Worm (Caenorhabditis elegans): ENCODE measurements around the gene gldi-9.
A peak's percentile ranks its signal among the peaks of the same experiment; 100 is the strongest.

The gldi-9 gene

ce11 chrIII:2778655-2779054 lies 22.5 kb upstream of the gldi-9 start, which contains the start of gene laf-1:
TSS of gene laf-1 (minus strand) at chrIII:2779053.
- TF ChIP-seq mcd-1 (GFP tag; IDR thresholded peaks at IDR 0.05) (0 out of 2 replicates have a peak, but pooled peaks have one; percentile 24), zfh-2 (GFP tag; conservative IDR thresholded peaks at IDR 0.05) (peak; percentile 73), attf-5 (GFP tag; optimal IDR thresholded peaks at IDR 0.05) (no peak), egrh-3 (GFP tag; IDR thresholded peaks at IDR 0.05) (peak; percentile 65; the same call in 1 of the 2 replicates), gei-17 (GFP tag; optimal IDR thresholded peaks at IDR 0.05) (no peak)

- TF ChIP-seq zfh-2 (GFP tag; conservative IDR thresholded peaks at IDR 0.05) (peak; percentile 78), him-1 (tag; optimal IDR thresholded peaks at IDR 0.05) (no peak), egrh-3 (GFP tag; IDR thresholded peaks at IDR 0.05) (peak; percentile 55; the same call in 1 of the 2 replicates)
Observed at ce11 chrIII:2770752-2771151, 14.6 kb upstream of the gldi-9 start.

- no peak for TF ChIP-seq tlf-1 (GFP tag; optimal IDR thresholded peaks at IDR 0.05)
- TF ChIP-seq fkh-3 (tag; optimal IDR thresholded peaks at IDR 0.05) = no peak
- TF ChIP-seq ztf-3 (GFP tag; optimal IDR thresholded peaks at IDR 0.05) = no peak
- TF ChIP-seq F55B11.4 (tag; optimal IDR thresholded peaks at IDR 0.05; ENCODE audit: borderline replicate concordance, insufficient read depth) = no peak
- TF ChIP-seq dpff-1 (tag; optimal IDR thresholded peaks at IDR 0.05) = no peak
- no peak for TF ChIP-seq nhr-80 (tag; optimal IDR thresholded peaks at IDR 0.05)
- TF ChIP-seq Y79H2A.3 (GFP tag; conservative IDR thresholded peaks at IDR 0.05) = no peak
- no peak for TF ChIP-seq F33H1.4 (GFP tag; IDR thresholded peaks at IDR 0.05)
- TF ChIP-seq F57A8.1 (GFP tag; optimal IDR thresholded peaks at IDR 0.05) = no peak
- TF ChIP-seq lsy-27 (tag; optimal IDR thresholded peaks at IDR 0.05; ENCODE audit: borderline replicate concordance, insufficient read depth) = no peak
- no peak for TF ChIP-seq nfyb-1 (GFP tag; IDR thresholded peaks at IDR 0.05)
- TF ChIP-seq madf-10 (tag; optimal IDR thresholded peaks at IDR 0.05) = no peak
- no peak for TF ChIP-seq C06A6.2 (GFP tag; conservative IDR thresholded peaks at IDR 0.05)
- TF ChIP-seq dpl-1 (GFP tag; optimal IDR thresholded peaks at IDR 0.05) = no peak
- no peak for TF ChIP-seq Y95B8A.8 (GFP tag; IDR thresholded peaks at IDR 0.05)
- no peak for TF ChIP-seq rcor-1 (GFP tag; IDR thresholded peaks at IDR 0.05)
Observed at ce11 chrIII:2769078-2769477, 12.9 kb upstream of the gldi-9 start.

ce11 chrIII:2768635-2769034 lies 12.5 kb upstream of the gldi-9 start, which contains the start of gene swsn-3:
TSS of gene swsn-3 (minus strand) at chrIII:2768679.
- TF ChIP-seq athp-1 (tag; optimal IDR thresholded peaks at IDR 0.05) (peak; percentile 95), ztf-18 (tag; optimal IDR thresholded peaks at IDR 0.05) (peak; percentile 57), Y53F4B.3 (GFP tag; IDR thresholded peaks at IDR 0.05) (0 out of 2 replicates have a peak, but pooled peaks have one; percentile 15), tlf-1 (GFP tag; optimal IDR thresholded peaks at IDR 0.05) (peak; percentile 63), ztf-28 (GFP tag; IDR thresholded peaks at IDR 0.05) (no peak), attf-6 (GFP tag; IDR thresholded peaks at IDR 0.05) (no peak), hmg-20 (GFP tag; IDR thresholded peaks at IDR 0.05) (0 out of 2 replicates have a peak, but pooled peaks have one; percentile 40), tbx-9 (tag; optimal IDR thresholded peaks at IDR 0.05; ENCODE audit: borderline replicate concordance) (no peak), lin-54 (GFP tag; optimal IDR thresholded peaks at IDR 0.05) (peak; percentile 86), efl-1 (GFP tag; optimal IDR thresholded peaks at IDR 0.05) (peak; percentile 50), mel-28 (tag; optimal IDR thresholded peaks at IDR 0.05; ENCODE audit: borderline replicate concordance) (no peak), nhr-179 (tag; optimal IDR thresholded peaks at IDR 0.05) (no peak), nfya-2 (GFP tag; IDR thresholded peaks at IDR 0.05) (no peak), gei-17 (GFP tag; optimal IDR thresholded peaks at IDR 0.05) (peak; percentile 15), madf-8 (GFP tag; conservative IDR thresholded peaks at IDR 0.05) (peak; percentile 42), B0035.1 (tag; optimal IDR thresholded peaks at IDR 0.05) (no peak), lin-26 (GFP tag; IDR thresholded peaks at IDR 0.05) (no peak), B0261.1 (tag; optimal IDR thresholded peaks at IDR 0.05) (no peak), snpc-3.4 (tag; optimal IDR thresholded peaks at IDR 0.05) (peak; percentile 69), aptf-3 (GFP tag; IDR thresholded peaks at IDR 0.05) (no peak), ama-1 (optimal IDR thresholded peaks at IDR 0.05) (no peak), ama-1 (GFP tag; optimal IDR thresholded peaks at IDR 0.05) (peak; percentile 20 to 72), D2030.7 (GFP tag; IDR thresholded peaks at IDR 0.05) (peak; percentile 79), nhr-90 (tag; optimal IDR thresholded peaks at IDR 0.05) (no peak), nhr-120 (GFP tag; IDR thresholded peaks at IDR 0.05) (no peak)

All from whole organism, young adult.